Worm (Caenorhabditis elegans) whole organism, early embryonic: ENCODE results near the gene K07H8.8.

Experiments
- aly-1 ChIP-seq: sonication (generic microtip); optimal IDR thresholded peaks from 2 replicates; lab custom pipeline; 2016; ENCODE audit warnings: missing genetic modification characterization, missing compliant biosample characterization
- ama-1 ChIP-seq: fragments of 150-350 bp; optimal IDR thresholded peaks from 2 replicates; lab custom pipeline; 2014
- ceh-13 ChIP-seq: fragments of 200-800 bp; sonication (Bioruptor generic); optimal IDR thresholded peaks from 2 replicates; lab custom pipeline; 2018; ENCODE audit warnings: mild to moderate bottlenecking, missing genetic modification characterization, missing compliant biosample characterization
- flt-1 ChIP-seq: fragments of 200-800 bp; sonication (Bioruptor generic); IDR thresholded peaks from 2 replicates; pipeline ENCODE4 v1.3.6; 2022; ENCODE audit warnings: missing genetic modification characterization, missing compliant biosample characterization
- pes-1 ChIP-seq: fragments of 200-800 bp; sonication (Bioruptor generic); IDR thresholded peaks from 2 replicates; pipeline ENCODE4 v1.3.6; 2022; ENCODE audit warnings: missing genetic modification reagents, missing genetic modification characterization, missing compliant biosample characterization
- scrt-1 ChIP-seq: fragments of 200-800 bp; sonication (Bioruptor generic); IDR thresholded peaks from 2 replicates; pipeline ENCODE4 v1.3.6; 2022; ENCODE audit warnings: missing genetic modification characterization, missing compliant biosample characterization
- sea-1 ChIP-seq: fragments of 200-800 bp; sonication (Bioruptor generic); conservative IDR thresholded peaks from 2 replicates; pipeline ENCODE4 v1.3.6; 2022; ENCODE audit warnings: missing genetic modification characterization, missing compliant biosample characterization
- tbx-37 ChIP-seq: fragments of 200-800 bp; sonication (Bioruptor generic); conservative IDR thresholded peaks from 2 replicates; pipeline ENCODE4 v1.3.6; 2022; ENCODE audit warnings: missing genetic modification reagents, missing genetic modification characterization, missing compliant biosample characterization

DNA sequence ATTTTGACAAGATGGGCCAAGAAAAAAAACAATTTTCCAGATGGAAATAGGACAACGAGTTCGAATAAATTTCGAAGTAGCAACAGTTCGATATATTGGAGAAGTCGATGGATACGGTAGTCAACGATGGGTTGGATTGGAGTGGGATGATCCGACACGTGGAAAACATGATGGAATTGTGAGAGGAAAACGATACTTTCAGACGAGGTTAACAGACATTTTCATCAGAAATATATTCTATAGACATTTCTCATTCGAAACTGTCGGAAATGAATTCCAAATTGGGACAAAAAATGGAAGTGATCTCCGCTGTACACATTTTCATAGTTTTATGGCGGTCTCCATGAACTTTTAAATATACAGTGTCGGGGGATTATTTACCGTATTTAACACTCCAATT is 26.4 kb upstream of the K07H8.8 start, which contains the start of gene tbce-1:
- no peak for TF ChIP-seq tbx-37
- TF ChIP-seq pes-1 (GFP tag; lab: Robert Waterston, UW): no peak
- no peak for TF ChIP-seq ama-1 (lab: Kevin White, UChicago)
- no peak for TF ChIP-seq scrt-1
- TF ChIP-seq sea-1 (GFP tag; lab: Robert Waterston, UW): no peak
- no peak for TF ChIP-seq ceh-13 (GFP tag; lab: Kevin White, UChicago)
- no peak for TF ChIP-seq flt-1 (GFP tag; lab: Robert Waterston, UW)
- no peak for TF ChIP-seq aly-1
